Worm (Caenorhabditis elegans) whole organism, mixed stage, embryonic: ENCODE measurements around the gene C44C10.10.

Experiments
- ces-1 ChIP-seq: fragments of 150-350 bp; optimal IDR thresholded peaks from 2 replicates; lab custom pipeline; 2014; ENCODE audit warnings: missing biosample characterization, missing genetic modification reagents, missing genetic modification characterization
- elt-1 ChIP-seq: sonication (generic microtip); optimal IDR thresholded peaks from 2 replicates; lab custom pipeline; 2017; ENCODE audit warnings: missing genetic modification characterization, mild to moderate bottlenecking, missing compliant biosample characterization, antibody characterized with exemption, moderate library complexity, borderline replicate concordance; ENCODE audit not compliant: insufficient read depth
- elt-3 ChIP-seq: fragments of 150-350 bp; optimal IDR thresholded peaks from 2 replicates; lab custom pipeline; 2014; ENCODE audit warnings: missing biosample characterization, missing genetic modification characterization
- nhr-12 ChIP-seq: fragments of 150-350 bp; optimal IDR thresholded peaks from 2 replicates; lab custom pipeline; 2014; ENCODE audit warnings: missing biosample characterization, missing genetic modification characterization
- nhr-237 ChIP-seq: fragments of 150-350 bp; optimal IDR thresholded peaks from 2 replicates; lab custom pipeline; 2014; ENCODE audit warnings: missing biosample characterization, missing genetic modification characterization
- nhr-76 ChIP-seq: sonication (generic microtip); optimal IDR thresholded peaks from 2 replicates; lab custom pipeline; 2017; ENCODE audit warnings: missing biosample characterization, missing genetic modification characterization
- pha-4 ChIP-seq: fragments of 150-350 bp; optimal IDR thresholded peaks from 2 replicates; lab custom pipeline; 2018; ENCODE audit warnings: missing biosample characterization, missing genetic modification reagents, missing genetic modification characterization

ce11 chrX:11726450-11726849 lies 36.3 kb downstream of the C44C10.10 start:
- TF ChIP-seq elt-1 (tag; lab: Kevin White, UChicago) (peak; percentile 97), pha-4 (no peak), nhr-12 (no peak), nhr-237 (tag; lab: Kevin White, UChicago) (no peak), nhr-76 (tag; lab: Kevin White, UChicago) (no peak), elt-3 (no peak), ces-1 (no peak)
